Worm (Caenorhabditis elegans) whole organism, L1 larva: ENCODE data around the gene srh-39.

Experiments used
- C04F5.9 ChIP-seq: sonication (generic microtip); optimal IDR thresholded peaks from 2 replicates; lab custom pipeline; 2016; ENCODE audit warnings: missing genetic modification characterization, missing compliant biosample characterization
- C34B4.2 ChIP-seq: sonication (generic microtip); optimal IDR thresholded peaks from 2 replicates; lab custom pipeline; 2017; ENCODE audit warnings: mild to moderate bottlenecking, missing genetic modification characterization, missing compliant biosample characterization
- Y116A8C.19 ChIP-seq: sonication (generic microtip); optimal IDR thresholded peaks from 2 replicates; lab custom pipeline; 2016; ENCODE audit warnings: missing compliant biosample characterization, missing genetic modification characterization, borderline replicate concordance
- aha-1 ChIP-seq: fragments of 150-350 bp; optimal IDR thresholded peaks from 2 replicates; lab custom pipeline; 2014; ENCODE audit warnings: missing biosample characterization, missing genetic modification characterization
- aly-2 ChIP-seq: fragments of 150-350 bp; optimal IDR thresholded peaks from 2 replicates; lab custom pipeline; 2014; ENCODE audit warnings: missing biosample characterization, missing genetic modification characterization
- ama-1 ChIP-seq: fragments of 150-350 bp; optimal IDR thresholded peaks from 2 replicates; lab custom pipeline; 2014
- blmp-1 ChIP-seq: fragments of 150-350 bp; optimal IDR thresholded peaks from 2 replicates; lab custom pipeline; 2014; ENCODE audit warnings: missing biosample characterization, missing genetic modification characterization
- ceh-63 ChIP-seq: fragments of 200-800 bp; sonication (Bioruptor generic); optimal IDR thresholded peaks from 2 replicates; lab custom pipeline; 2018; ENCODE audit warnings: mild to moderate bottlenecking, missing genetic modification characterization, missing compliant biosample characterization
- ceh-88 ChIP-seq: fragments of 200-800 bp; sonication (Bioruptor generic); IDR thresholded peaks from 2 replicates; pipeline ENCODE4 v1.3.6; 2022; ENCODE audit warnings: missing genetic modification characterization, missing compliant biosample characterization
- ceh-90 ChIP-seq: sonication (generic microtip); optimal IDR thresholded peaks from 2 replicates; lab custom pipeline; 2016; ENCODE audit warnings: missing genetic modification characterization, missing compliant biosample characterization
- dsc-1 ChIP-seq: sonication (generic microtip); optimal IDR thresholded peaks from 2 replicates; lab custom pipeline; 2016; ENCODE audit warnings: mild to moderate bottlenecking, missing genetic modification characterization, missing compliant biosample characterization
- efl-1 ChIP-seq, 4 experiments: fragments of 150-350 bp; optimal IDR thresholded peaks in 3 of 4; peaks in 1 of 4; 1 replicate in 1 of 4; 2 replicates in 3 of 4; lab custom pipeline; 2014; ENCODE audit warnings: missing biosample characterization in 2 of 4, missing genetic modification characterization in 2 of 4, missing genetic modification reagents in 2 of 4
- egl-27 ChIP-seq, 2 experiments: fragments of 150-350 bp in 1 of 2; sonication (generic microtip); optimal IDR thresholded peaks; 3 replicates each; lab custom pipeline; 2017 to 2018; ENCODE audit warnings: missing biosample characterization in 2 of 2, missing genetic modification characterization in 2 of 2, missing genetic modification reagents in 2 of 2
- elt-3 ChIP-seq, 6 experiments: fragments of 150-350 bp in 1 of 6; sonication (generic microtip); optimal IDR thresholded peaks; 2 replicates each; lab custom pipeline; 2017 to 2018; ENCODE audit warnings: missing biosample characterization in 6 of 6, missing genetic modification characterization in 6 of 6, inconsistent platforms in 1 of 6
- ets-5 ChIP-seq: fragments of 200-800 bp; sonication (Bioruptor generic); IDR thresholded peaks from 2 replicates; pipeline ENCODE4 v1.3.6; 2022; ENCODE audit warnings: missing genetic modification characterization, missing compliant biosample characterization
- fkh-10 ChIP-seq: sonication (generic microtip); optimal IDR thresholded peaks from 2 replicates; lab custom pipeline; 2017; ENCODE audit warnings: missing biosample characterization, missing genetic modification reagents, missing genetic modification characterization
- fkh-4 ChIP-seq: sonication (generic microtip); optimal IDR thresholded peaks from 2 replicates; lab custom pipeline; 2016; ENCODE audit warnings: missing compliant biosample characterization, missing genetic modification characterization, borderline replicate concordance
- fos-1 ChIP-seq: fragments of 150-350 bp; optimal IDR thresholded peaks from 2 replicates; lab custom pipeline; 2014; ENCODE audit warnings: missing biosample characterization, missing genetic modification characterization
- grh-1 ChIP-seq: fragments of 200-800 bp; sonication (Bioruptor generic); IDR thresholded peaks from 2 replicates; pipeline ENCODE4 v1.3.6; 2022; ENCODE audit warnings: missing genetic modification reagents, missing genetic modification characterization, missing compliant biosample characterization
- hlh-17 ChIP-seq: fragments of 200-800 bp; sonication (Bioruptor generic); optimal IDR thresholded peaks from 2 replicates; lab custom pipeline; 2018; ENCODE audit warnings: missing genetic modification characterization, mild to moderate bottlenecking, missing compliant biosample characterization, moderate library complexity, borderline replicate concordance
- hlh-4 ChIP-seq: sonication (generic microtip); optimal IDR thresholded peaks from 2 replicates; lab custom pipeline; 2016; ENCODE audit warnings: mild to moderate bottlenecking, missing genetic modification characterization, missing compliant biosample characterization
- hpl-2 ChIP-seq: fragments of 150-350 bp; optimal IDR thresholded peaks from 2 replicates; lab custom pipeline; 2014; ENCODE audit warnings: missing biosample characterization, missing genetic modification reagents, missing genetic modification characterization
- jun-1 ChIP-seq: fragments of 150-350 bp; optimal IDR thresholded peaks from 2 replicates; lab custom pipeline; 2014; ENCODE audit warnings: missing biosample characterization, missing genetic modification reagents, missing genetic modification characterization
- lsy-2 ChIP-seq, 2 experiments: fragments of 150-350 bp; optimal IDR thresholded peaks; 2 replicates each; lab custom pipeline; 2014; ENCODE audit warnings: missing biosample characterization in 2 of 2, missing genetic modification characterization in 2 of 2
- mab-9 ChIP-seq: fragments of 200-800 bp; sonication (Bioruptor generic); IDR thresholded peaks from 2 replicates; pipeline ENCODE4 v1.3.6; 2022; ENCODE audit warnings: missing genetic modification reagents, missing genetic modification characterization, missing compliant biosample characterization
- mef-2 ChIP-seq: fragments of 150-350 bp; optimal IDR thresholded peaks from 2 replicates; lab custom pipeline; 2014; ENCODE audit warnings: missing biosample characterization, missing genetic modification characterization
- nhr-19 ChIP-seq: fragments of 200-800 bp; sonication (Bioruptor generic); conservative IDR thresholded peaks from 2 replicates; pipeline ENCODE4 v1.3.6; 2022; ENCODE audit warnings: missing genetic modification characterization, missing compliant biosample characterization
- nhr-20 ChIP-seq: sonication (generic microtip); optimal IDR thresholded peaks from 2 replicates; lab custom pipeline; 2016; ENCODE audit warnings: mild to moderate bottlenecking, missing genetic modification characterization, missing compliant biosample characterization
- nhr-47 ChIP-seq: sonication (generic microtip); optimal IDR thresholded peaks from 2 replicates; lab custom pipeline; 2016; ENCODE audit warnings: mild to moderate bottlenecking, missing genetic modification characterization, moderate library complexity, missing compliant biosample characterization
- nhr-76 ChIP-seq: sonication (generic microtip); optimal IDR thresholded peaks from 2 replicates; lab custom pipeline; 2017; ENCODE audit warnings: missing biosample characterization, missing genetic modification characterization
- nhr-77 ChIP-seq: fragments of 150-350 bp; optimal IDR thresholded peaks from 2 replicates; lab custom pipeline; 2014; ENCODE audit warnings: missing biosample characterization, missing genetic modification characterization
- nhr-85 ChIP-seq: sonication (generic microtip); peaks from one replicate; lab custom pipeline; 2016; ENCODE audit warnings: missing genetic modification characterization, inconsistent platforms, missing compliant biosample characterization
- nhr-90 ChIP-seq: sonication (generic microtip); optimal IDR thresholded peaks from 2 replicates; lab custom pipeline; 2016; ENCODE audit warnings: mild to moderate bottlenecking, missing genetic modification characterization, missing compliant biosample characterization; ENCODE audit not compliant: poor library complexity
- pax-3 ChIP-seq: fragments of 200-800 bp; sonication (Bioruptor generic); optimal IDR thresholded peaks from 2 replicates; lab custom pipeline; 2018; ENCODE audit warnings: mild to moderate bottlenecking, missing genetic modification characterization, moderate library complexity, missing compliant biosample characterization
- pqm-1 ChIP-seq: sonication (generic microtip); optimal IDR thresholded peaks from 3 replicates; lab custom pipeline; 2017; ENCODE audit warnings: missing biosample characterization, missing genetic modification characterization
- snpc-4 ChIP-seq: fragments of 150-350 bp; optimal IDR thresholded peaks from 2 replicates; lab custom pipeline; 2014; ENCODE audit warnings: missing biosample characterization, missing genetic modification characterization
- snu-23 ChIP-seq: sonication (generic microtip); optimal IDR thresholded peaks from 2 replicates; lab custom pipeline; 2016; ENCODE audit warnings: missing genetic modification characterization, missing compliant biosample characterization
- swsn-7 ChIP-seq: sonication (generic microtip); optimal IDR thresholded peaks from 2 replicates; lab custom pipeline; 2016; ENCODE audit warnings: missing genetic modification characterization, missing compliant biosample characterization
- tbx-2 ChIP-seq: sonication (generic microtip); optimal IDR thresholded peaks from 2 replicates; lab custom pipeline; 2016; ENCODE audit warnings: missing genetic modification characterization, missing compliant biosample characterization
- unc-130 ChIP-seq: fragments of 150-350 bp; optimal IDR thresholded peaks from 2 replicates; lab custom pipeline; 2017; ENCODE audit warnings: missing biosample characterization, missing genetic modification characterization, inconsistent platforms
- unc-62 ChIP-seq: fragments of 150-350 bp; optimal IDR thresholded peaks from 2 replicates; lab custom pipeline; 2014; ENCODE audit warnings: missing biosample characterization, missing genetic modification reagents, missing genetic modification characterization
- unc-86 ChIP-seq: sonication (generic microtip); optimal IDR thresholded peaks from 2 replicates; lab custom pipeline; 2016; ENCODE audit warnings: missing genetic modification characterization, missing compliant biosample characterization
- vab-15 ChIP-seq: sonication (generic microtip); optimal IDR thresholded peaks from 2 replicates; lab custom pipeline; 2017; ENCODE audit warnings: missing genotype, mild to moderate bottlenecking, missing genetic modification characterization, missing compliant biosample characterization
- zip-4 ChIP-seq: fragments of 200-800 bp; sonication (Bioruptor generic); optimal IDR thresholded peaks from 2 replicates; lab custom pipeline; 2018; ENCODE audit warnings: mild to moderate bottlenecking, missing genetic modification characterization, moderate library complexity, missing compliant biosample characterization

srh-39 gene

DNA sequence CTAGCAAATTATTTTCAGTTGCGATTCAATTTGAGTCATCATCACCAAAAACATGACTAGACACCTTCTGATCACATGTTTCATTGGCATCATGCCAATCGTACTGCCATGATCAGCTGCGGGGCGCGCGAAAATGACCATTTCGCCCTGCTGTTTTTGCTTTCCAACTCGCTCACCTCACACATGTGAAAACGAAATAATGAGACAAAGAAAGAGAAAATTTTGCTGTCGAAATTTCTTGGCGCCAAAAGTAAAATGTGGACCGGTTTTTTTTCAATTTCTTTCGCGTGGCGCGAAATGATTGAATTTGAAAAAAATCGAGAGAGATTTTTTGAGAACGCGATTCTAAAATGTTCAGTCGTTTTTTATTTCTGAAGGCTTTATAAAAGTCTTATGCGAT, 41.5 kb upstream of the srh-39 start (continued):
- TF ChIP-seq snpc-4 (no peak), ceh-63 (no peak), ceh-90 (no peak), nhr-47 (tag; lab: Kevin White, UChicago) (peak; percentile 19), swsn-7 (tag; lab: Kevin White, UChicago) (peak; percentile 6), nhr-19 (GFP tag; lab: Robert Waterston, UW) (peak; percentile 31), nhr-77 (no peak), Y116A8C.19 (no peak), fos-1 (tag; lab: Kevin White, UChicago) (no peak), egl-27 (tag; optimal IDR thresholded peaks at IDR 0.05; lab: Kevin White, UChicago) (no peak), ets-5 (GFP tag; lab: Robert Waterston, UW) (no peak), lsy-2 (tag; optimal IDR thresholded peaks at IDR 0.05; lab: Kevin White, UChicago) (peak in 1 of 2 experiments; percentile 16), hpl-2 (GFP tag; lab: Kevin White, UChicago) (no peak), nhr-90 (tag; lab: Kevin White, UChicago) (peak; percentile 19), C04F5.9 (no peak), elt-3 (tag; optimal IDR thresholded peaks at IDR 0.05; lab: Kevin White, UChicago) (peak in 2 of 6 experiments; percentile 23 to 28), mef-2 (tag; lab: Kevin White, UChicago) (no peak), nhr-85 (tag; lab: Kevin White, UChicago) (peak; percentile 98), aly-2 (tag; lab: Kevin White, UChicago) (no peak), unc-130 (tag; lab: Kevin White, UChicago) (no peak), dsc-1 (tag; lab: Kevin White, UChicago) (no peak), zip-4 (GFP tag; lab: Kevin White, UChicago) (no peak), hlh-17 (no peak), nhr-76 (tag; lab: Kevin White, UChicago) (no peak), fkh-4 (tag; lab: Kevin White, UChicago) (no peak), hlh-4 (tag; lab: Kevin White, UChicago) (no peak), C34B4.2 (tag; lab: Kevin White, UChicago) (no peak), snu-23 (GFP tag; lab: Kevin White, UChicago) (peak; percentile 52), fkh-10 (GFP tag; lab: Kevin White, UChicago) (no peak), unc-86 (tag; lab: Kevin White, UChicago) (no peak), grh-1 (GFP tag; lab: Robert Waterston, UW) (peak; percentile 90), unc-62 (GFP tag; lab: Kevin White, UChicago) (no peak), pqm-1 (tag; lab: Kevin White, UChicago) (no peak), blmp-1 (tag; lab: Kevin White, UChicago) (peak; percentile 96), aha-1 (tag; lab: Kevin White, UChicago) (no peak), pax-3 (tag; lab: Kevin White, UChicago) (no peak), mab-9 (GFP tag; lab: Robert Waterston, UW) (no peak), tbx-2 (tag; lab: Kevin White, UChicago) (no peak), nhr-20 (peak; percentile 76), ama-1 (lab: Kevin White, UChicago) (no peak), ceh-88 (GFP tag; lab: Robert Waterston, UW) (no peak), efl-1 (optimal IDR thresholded peaks at IDR 0.05; lab: Kevin White, UChicago) (peak; percentile 57 to 65), efl-1 (GFP tag; optimal IDR thresholded peaks at IDR 0.05 in 1 of 2; lab: Kevin White, UChicago) (peak; percentile 75 to 97), vab-15 (tag; lab: Kevin White, UChicago) (no peak), jun-1 (tag; lab: Kevin White, UChicago) (no peak)
